Worm (Caenorhabditis elegans) whole organism, mixed stage, embryonic: ENCODE measurements around the gene cutl-19.
A peak's percentile ranks its signal among the peaks of the same experiment; 100 is the strongest.

ENCODE experiments used
- M03D4.4 ChIP-seq: sonication (generic microtip); optimal IDR thresholded peaks from 2 replicates; lab custom pipeline; 2017; ENCODE audit warnings: mild to moderate bottlenecking, missing genetic modification characterization, missing compliant biosample characterization
- blmp-1 ChIP-seq: fragments of 150-350 bp; optimal IDR thresholded peaks from 2 replicates; lab custom pipeline; 2014; ENCODE audit warnings: missing biosample characterization, missing genetic modification characterization
- ceh-39 ChIP-seq: fragments of 150-350 bp; optimal IDR thresholded peaks from 2 replicates; lab custom pipeline; 2014; ENCODE audit warnings: missing biosample characterization, missing genetic modification characterization
- ceh-43 ChIP-seq: fragments of 200-800 bp; sonication (Bioruptor generic); optimal IDR thresholded peaks from 2 replicates; lab custom pipeline; 2018; ENCODE audit warnings: mild to moderate bottlenecking, missing genetic modification characterization, moderate library complexity, missing compliant biosample characterization
- ces-1 ChIP-seq: fragments of 150-350 bp; optimal IDR thresholded peaks from 2 replicates; lab custom pipeline; 2014; ENCODE audit warnings: missing biosample characterization, missing genetic modification reagents, missing genetic modification characterization
- cnd-1 ChIP-seq: fragments of 200-800 bp; sonication (Bioruptor generic); optimal IDR thresholded peaks from 2 replicates; lab custom pipeline; 2018; ENCODE audit warnings: mild to moderate bottlenecking, missing genetic modification characterization, missing compliant biosample characterization
- drap-1 ChIP-seq: fragments of 200-800 bp; sonication (Bioruptor generic); optimal IDR thresholded peaks from 3 replicates; lab custom pipeline; 2018; ENCODE audit warnings: mild to moderate bottlenecking, missing genetic modification characterization, missing compliant biosample characterization
- elt-3 ChIP-seq: fragments of 150-350 bp; optimal IDR thresholded peaks from 2 replicates; lab custom pipeline; 2014; ENCODE audit warnings: missing biosample characterization, missing genetic modification characterization
- flh-1 ChIP-seq: fragments of 200-800 bp; sonication (Bioruptor generic); optimal IDR thresholded peaks from 2 replicates; lab custom pipeline; 2018; ENCODE audit warnings: mild to moderate bottlenecking, missing genetic modification characterization, moderate library complexity, missing compliant biosample characterization
- ham-2 ChIP-seq: fragments of 200-800 bp; sonication (Bioruptor generic); optimal IDR thresholded peaks from 2 replicates; lab custom pipeline; 2018; ENCODE audit warnings: mild to moderate bottlenecking, missing genetic modification characterization, missing compliant biosample characterization
- lin-13 ChIP-seq: fragments of 150-350 bp; optimal IDR thresholded peaks from 2 replicates; lab custom pipeline; 2014; ENCODE audit warnings: missing biosample characterization, missing genetic modification characterization
- lin-32 ChIP-seq: fragments of 200-800 bp; sonication (Bioruptor generic); optimal IDR thresholded peaks from 2 replicates; lab custom pipeline; 2018; ENCODE audit warnings: mild to moderate bottlenecking, missing genetic modification characterization, missing compliant biosample characterization
- lsy-2 ChIP-seq: fragments of 150-350 bp; optimal IDR thresholded peaks from 2 replicates; lab custom pipeline; 2014; ENCODE audit warnings: missing biosample characterization, missing genetic modification characterization
- mep-1 ChIP-seq: fragments of 150-350 bp; optimal IDR thresholded peaks from 2 replicates; lab custom pipeline; 2017; ENCODE audit warnings: missing biosample characterization, missing genetic modification reagents, missing genetic modification characterization, inconsistent platforms
- mls-2 ChIP-seq: sonication (generic microtip); optimal IDR thresholded peaks from 2 replicates; lab custom pipeline; 2016; ENCODE audit warnings: mild to moderate bottlenecking, missing genetic modification characterization, moderate library complexity, missing compliant biosample characterization
- nhr-12 ChIP-seq: fragments of 150-350 bp; optimal IDR thresholded peaks from 2 replicates; lab custom pipeline; 2014; ENCODE audit warnings: missing biosample characterization, missing genetic modification characterization
- nhr-2 ChIP-seq: fragments of 150-350 bp; optimal IDR thresholded peaks from 2 replicates; lab custom pipeline; 2014; ENCODE audit warnings: missing biosample characterization, missing genetic modification characterization
- nhr-237 ChIP-seq: fragments of 150-350 bp; optimal IDR thresholded peaks from 2 replicates; lab custom pipeline; 2014; ENCODE audit warnings: missing biosample characterization, missing genetic modification characterization
- nhr-28 ChIP-seq: fragments of 150-350 bp; optimal IDR thresholded peaks from 2 replicates; lab custom pipeline; 2014; ENCODE audit warnings: missing biosample characterization, missing genetic modification characterization
- nhr-76 ChIP-seq: sonication (generic microtip); optimal IDR thresholded peaks from 2 replicates; lab custom pipeline; 2017; ENCODE audit warnings: missing biosample characterization, missing genetic modification characterization
- pha-4 ChIP-seq: fragments of 150-350 bp; optimal IDR thresholded peaks from 2 replicates; lab custom pipeline; 2018; ENCODE audit warnings: missing biosample characterization, missing genetic modification reagents, missing genetic modification characterization
- sem-2 ChIP-seq: fragments of 200-800 bp; sonication (Bioruptor generic); optimal IDR thresholded peaks from 2 replicates; lab custom pipeline; 2018; ENCODE audit warnings: mild to moderate bottlenecking, missing genetic modification characterization, missing compliant biosample characterization
- snpc-4 ChIP-seq: fragments of 150-350 bp; optimal IDR thresholded peaks from 2 replicates; lab custom pipeline; 2014; ENCODE audit warnings: missing biosample characterization, missing genetic modification characterization
- sptf-1 ChIP-seq: sonication (generic microtip); optimal IDR thresholded peaks from 2 replicates; lab custom pipeline; 2017; ENCODE audit warnings: mild to moderate bottlenecking, missing genetic modification characterization, moderate library complexity, missing compliant biosample characterization
- tbx-8 ChIP-seq: fragments of 200-800 bp; sonication (Bioruptor generic); optimal IDR thresholded peaks from 2 replicates; lab custom pipeline; 2018; ENCODE audit warnings: mild to moderate bottlenecking, missing genetic modification characterization, moderate library complexity, missing compliant biosample characterization
- unc-120 ChIP-seq: sonication (generic microtip); optimal IDR thresholded peaks from 2 replicates; lab custom pipeline; 2017; ENCODE audit warnings: missing genetic modification characterization, missing compliant biosample characterization; ENCODE audit not compliant: poor library complexity, severe bottlenecking
- unc-39 ChIP-seq: fragments of 150-350 bp; optimal IDR thresholded peaks from 2 replicates; lab custom pipeline; 2014; ENCODE audit warnings: missing biosample characterization, missing genetic modification characterization
- zip-8 ChIP-seq: fragments of 150-350 bp; optimal IDR thresholded peaks from 2 replicates; lab custom pipeline; 2014; ENCODE audit warnings: missing biosample characterization, missing genetic modification characterization

The cutl-19 gene

DNA sequence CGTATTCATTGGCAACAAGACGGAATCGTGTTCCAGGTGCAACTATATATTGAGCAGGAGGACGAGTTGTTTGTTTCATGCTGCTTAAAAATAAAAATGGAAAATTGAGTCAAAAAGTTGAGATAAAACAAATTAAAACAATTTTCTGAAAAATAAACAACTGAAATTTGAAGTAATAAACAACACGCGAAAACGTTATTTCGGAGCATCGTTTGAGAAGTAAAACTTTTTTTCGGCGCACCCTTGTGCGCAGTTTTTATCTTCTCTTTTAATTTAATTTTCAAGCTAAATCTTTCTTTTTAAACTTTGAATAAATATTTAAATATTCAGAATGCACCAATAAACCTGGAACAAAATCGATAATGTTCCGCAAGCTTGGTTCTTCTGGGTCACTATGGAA, 36.7 kb upstream of the cutl-19 start, which contains the start of the genes sumv-1 and gop-1:
sumv-1 (minus strand) TSS at position 80 of the 400 bp plus-strand sequence.
gop-1 (plus strand) TSS at position 331 of the 400 bp plus-strand sequence.
- no peak for TF ChIP-seq mls-2 (tag; lab: Kevin White, UChicago)
- TF ChIP-seq cnd-1 = no peak
- TF ChIP-seq ces-1 (GFP tag; lab: Kevin White, UChicago) = peak; percentile 36
- TF ChIP-seq nhr-76 = no peak
- TF ChIP-seq unc-39 (tag; lab: Kevin White, UChicago) = no peak

DNA sequence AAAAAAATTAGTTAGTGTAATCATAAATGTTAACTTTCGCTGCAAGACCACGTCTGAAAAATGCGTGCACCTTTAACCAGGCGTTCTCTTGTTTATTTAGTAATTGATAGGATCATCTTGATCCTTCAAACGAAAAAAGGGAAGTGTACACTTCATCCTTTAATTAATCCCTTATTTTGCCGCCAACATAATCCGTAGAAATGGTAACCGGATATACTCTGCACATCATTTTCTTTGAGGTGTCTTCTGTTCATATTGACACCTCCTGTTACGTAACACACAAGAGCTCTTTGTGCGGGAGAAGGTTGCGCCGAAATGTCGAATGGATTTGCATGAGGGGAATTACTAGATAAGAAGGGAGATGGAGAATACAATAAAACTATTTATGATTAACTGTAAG, 31.3 kb upstream of the cutl-19 start:
- TF ChIP-seq sptf-1 (tag; lab: Kevin White, UChicago) (no peak), nhr-2 (tag; lab: Kevin White, UChicago) (peak; percentile 81), snpc-4 (tag; lab: Kevin White, UChicago) (no peak), zip-8 (tag; lab: Kevin White, UChicago) (peak; percentile 14)
- TF ChIP-seq, all 35 proteins: peak for 2

DNA sequence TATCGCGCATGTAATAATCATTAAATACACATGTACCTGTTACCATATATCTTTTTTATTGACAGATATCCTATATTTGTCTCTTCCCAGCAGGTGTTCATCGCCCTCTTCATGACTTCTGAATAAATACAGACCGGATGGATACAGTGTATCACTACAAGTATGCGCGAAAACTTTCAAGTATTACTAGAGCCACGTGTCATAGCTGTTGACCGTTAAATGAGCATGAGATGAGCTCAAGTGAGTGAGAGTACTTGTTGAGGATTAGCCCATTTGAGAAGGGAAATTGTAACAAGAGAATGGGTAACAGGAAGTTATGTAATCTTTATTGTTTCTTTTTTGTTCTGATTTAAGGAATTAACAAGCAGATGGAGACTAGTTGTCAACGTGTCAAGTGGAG, 27.7 kb upstream of the cutl-19 start:
- no peak for TF ChIP-seq nhr-76
- TF ChIP-seq nhr-2 (tag; lab: Kevin White, UChicago) = peak; percentile 92
- no peak for TF ChIP-seq lin-13
- no peak for TF ChIP-seq mls-2 (tag; lab: Kevin White, UChicago)
- TF ChIP-seq lin-32 (GFP tag; lab: Kevin White, UChicago) = no peak

DNA sequence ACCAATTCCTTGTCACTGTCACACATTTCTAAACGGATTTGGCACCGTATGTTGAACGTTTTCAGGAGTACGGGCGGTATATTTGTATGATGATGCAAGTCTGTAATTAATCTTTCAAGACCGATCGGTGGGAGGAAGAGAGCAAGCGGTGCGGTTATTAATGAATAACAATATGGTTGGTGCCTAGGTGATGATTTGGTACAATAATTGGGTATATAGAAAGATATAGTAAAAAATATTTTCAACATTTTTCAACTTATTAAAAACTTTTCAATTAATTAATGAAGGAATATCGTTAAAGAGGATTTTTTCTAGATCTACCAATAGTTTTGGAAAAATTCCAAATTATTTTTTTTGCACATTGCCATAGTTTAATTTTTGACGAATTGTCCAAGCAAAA, 27.1 kb upstream of the cutl-19 start, which contains the start of gene cnd-1:
cnd-1 (minus strand) TSS at position 101 of the 400 bp plus-strand sequence.
- TF ChIP-seq nhr-2 (tag; lab: Kevin White, UChicago) = peak; percentile 72
- no peak for TF ChIP-seq ham-2

DNA sequence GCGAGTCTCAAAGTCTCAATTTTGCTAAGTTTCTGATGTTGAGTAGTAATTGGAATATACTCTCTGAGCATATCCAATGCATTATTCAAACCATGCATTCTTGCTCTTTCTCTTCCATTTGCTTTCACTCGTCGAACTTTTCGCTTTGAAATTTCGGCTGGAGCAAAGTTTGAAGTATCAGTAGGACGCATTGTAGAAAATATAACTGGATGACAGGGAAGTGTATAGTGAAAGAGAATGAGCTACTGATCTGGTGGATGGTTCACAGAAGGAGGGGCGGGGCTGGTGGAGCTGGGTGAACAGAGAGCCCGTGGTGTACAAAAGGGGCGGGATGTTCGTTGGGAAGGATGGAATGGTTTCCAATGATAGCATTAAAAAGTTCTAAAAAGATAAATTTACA, 24.4 kb upstream of the cutl-19 start:
- TF ChIP-seq blmp-1 = no peak
- TF ChIP-seq lsy-2 (tag; lab: Kevin White, UChicago) = no peak
- no peak for TF ChIP-seq tbx-8 (GFP tag; lab: Kevin White, UChicago)
- TF ChIP-seq drap-1 (GFP tag; lab: Kevin White, UChicago) = no peak
- TF ChIP-seq cnd-1 = no peak
- no peak for TF ChIP-seq nhr-28 (tag; lab: Kevin White, UChicago)

DNA sequence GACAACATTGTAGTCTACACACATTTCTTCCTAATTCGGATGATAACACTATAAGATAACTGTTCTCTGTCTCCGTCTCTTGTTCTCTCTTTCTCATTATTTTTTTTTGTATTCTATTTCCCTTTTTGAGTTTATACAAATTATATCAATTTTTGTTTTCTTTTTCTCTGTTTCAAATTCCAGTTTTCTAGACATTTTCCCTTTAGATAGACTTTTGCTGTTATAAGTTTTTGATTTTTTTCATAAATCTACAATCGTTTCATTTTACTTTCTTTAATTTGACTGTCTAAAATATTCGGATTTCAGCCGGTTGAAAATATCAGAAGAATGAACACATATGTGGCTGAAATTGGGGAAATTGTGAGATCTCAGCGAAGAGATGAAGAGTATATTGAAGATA, 18.7 kb upstream of the cutl-19 start, which contains the start of gene prx-10:
prx-10 (plus strand) TSS at position 301 of the 400 bp plus-strand sequence.
- TF ChIP-seq pha-4 (tag; lab: Kevin White, UChicago) (no peak), ham-2 (no peak), elt-3 (tag; lab: Kevin White, UChicago) (no peak), tbx-8 (GFP tag; lab: Kevin White, UChicago) (no peak), unc-39 (tag; lab: Kevin White, UChicago) (no peak), flh-1 (GFP tag; lab: Kevin White, UChicago) (no peak), mls-2 (tag; lab: Kevin White, UChicago) (no peak), unc-120 (tag; lab: Kevin White, UChicago) (no peak)

DNA sequence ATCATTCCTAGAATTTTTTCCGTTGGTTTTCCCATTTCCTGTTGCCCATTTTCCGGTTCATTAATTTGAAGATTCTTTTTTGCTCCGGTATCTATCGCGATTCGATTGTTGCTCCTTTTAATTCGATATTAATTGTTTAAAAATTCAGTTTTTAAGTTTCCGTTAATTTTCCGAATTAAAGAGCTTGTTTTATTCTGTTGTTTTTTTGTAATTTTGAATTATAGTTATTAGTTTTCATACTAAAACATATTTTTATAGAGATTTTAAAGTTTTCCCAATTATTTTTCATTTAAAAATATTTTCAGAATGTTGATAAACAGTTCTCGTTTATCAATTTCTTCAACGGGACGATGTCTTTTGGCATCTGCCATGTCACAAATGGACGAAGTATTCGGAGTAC, 16.9 kb upstream of the cutl-19 start, which contains the start of gene mrps-26:
mrps-26 (plus strand) TSS at position 301 of the 400 bp plus-strand sequence.
- TF ChIP-seq elt-3 (tag; lab: Kevin White, UChicago) (no peak), mls-2 (tag; lab: Kevin White, UChicago) (no peak), pha-4 (tag; lab: Kevin White, UChicago) (no peak), nhr-28 (tag; lab: Kevin White, UChicago) (no peak), lsy-2 (tag; lab: Kevin White, UChicago) (no peak), blmp-1 (no peak), sptf-1 (tag; lab: Kevin White, UChicago) (no peak), mep-1 (no peak), M03D4.4 (no peak), lin-13 (no peak), nhr-76 (no peak), ceh-39 (tag; lab: Kevin White, UChicago) (no peak), unc-120 (tag; lab: Kevin White, UChicago) (no peak), nhr-12 (no peak), ceh-43 (GFP tag; lab: Kevin White, UChicago) (no peak), unc-39 (tag; lab: Kevin White, UChicago) (no peak), nhr-237 (tag; lab: Kevin White, UChicago) (no peak), nhr-2 (tag; lab: Kevin White, UChicago) (no peak), sem-2 (GFP tag; lab: Kevin White, UChicago) (no peak), cnd-1 (no peak)
